Worm (Caenorhabditis elegans) whole organism, early embryonic: ENCODE data around the gene F56D6.8.

Experiments used
- ceh-36 ChIP-seq: sonication (generic microtip); optimal IDR thresholded peaks from 2 replicates; lab custom pipeline; 2016; ENCODE audit warnings: missing genetic modification characterization, inconsistent platforms, missing compliant biosample characterization
- flt-1 ChIP-seq: fragments of 200-800 bp; sonication (Bioruptor generic); IDR thresholded peaks from 2 replicates; pipeline ENCODE4 v1.3.6; 2022; ENCODE audit warnings: missing genetic modification characterization, missing compliant biosample characterization

DNA sequence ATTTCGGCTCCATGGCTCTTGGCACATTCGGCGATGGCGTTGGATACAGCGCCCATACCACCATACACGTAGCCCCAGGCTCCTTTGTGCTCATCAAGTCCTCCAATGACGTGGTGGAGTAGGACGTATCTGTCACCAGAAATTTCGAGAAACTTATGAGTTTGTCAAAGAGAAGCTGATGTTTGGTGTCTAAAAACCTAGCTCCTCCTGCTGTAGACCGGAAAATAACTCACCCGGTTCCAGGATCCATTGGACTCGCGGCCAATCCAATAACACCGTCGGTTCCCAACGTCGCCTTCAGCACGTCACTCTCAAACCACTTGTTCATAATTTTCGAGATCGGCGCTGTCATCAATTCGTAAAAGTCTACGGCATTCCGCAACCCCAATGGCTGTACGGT lies 17.3 kb downstream of the F56D6.8 start:
- TF ChIP-seq flt-1 (GFP tag; lab: Robert Waterston, UW) (no peak), ceh-36 (tag; lab: Kevin White, UChicago) (no peak)
